Fruit fly (Drosophila melanogaster) S2 (cell line): Measurements from ENCODE around the gene CG9701.

Source experiments
- CG8478 ChIP-seq: fragments of >200 bp; optimal IDR thresholded peaks from 2 replicates; lab custom pipeline; 2018
- CTCF ChIP-seq, 2 experiments: fragments of >200 bp; optimal IDR thresholded peaks; 2 replicates each; lab custom pipeline; 2018

DNA sequence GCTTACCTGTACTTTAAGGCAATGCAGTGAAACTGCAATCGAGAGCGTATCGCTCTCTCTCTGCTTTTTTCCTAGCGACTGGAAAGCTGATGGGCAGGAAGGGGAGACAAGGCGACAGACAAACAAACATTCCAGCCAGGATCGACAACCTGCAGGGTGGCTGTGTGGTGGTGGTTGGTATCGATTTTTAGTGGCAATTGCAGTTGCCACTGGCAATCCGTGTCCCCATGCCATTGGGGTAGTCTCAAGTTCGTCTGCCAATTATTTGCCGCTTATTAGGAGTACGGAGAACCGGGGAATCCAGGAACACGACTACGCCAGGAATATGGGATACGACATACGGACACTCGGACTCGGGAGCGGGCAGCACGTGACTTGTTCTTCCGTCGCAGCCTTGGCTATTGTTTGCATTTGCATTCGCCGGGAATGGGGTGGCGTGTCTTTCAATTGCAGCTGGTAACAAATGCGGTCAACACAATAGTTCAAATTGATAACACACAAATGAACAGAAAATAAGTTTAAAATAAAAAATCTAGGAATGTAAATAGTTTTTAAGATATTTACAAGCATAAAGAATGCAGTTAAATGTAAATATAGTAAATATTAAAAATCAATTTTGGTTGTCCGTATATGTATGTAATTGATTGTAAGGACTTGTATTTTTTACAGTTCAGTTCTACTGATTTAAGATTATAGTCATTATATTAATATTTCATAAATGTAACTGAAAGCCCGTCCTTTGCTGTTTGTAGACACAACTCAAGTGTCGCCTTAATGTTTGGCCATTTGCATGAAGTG, 13.4 kb downstream of the CG9701 start:
- TF ChIP-seq CG8478 (no peak), CTCF (optimal IDR thresholded peaks at IDR 0.05; lab: Kevin White, UChicago) (no peak)
